Fruit fly (Drosophila melanogaster) whole organism, embryonic: Measurements from ENCODE around the gene CG7054.

Experiments
- Ada2b ChIP-seq: fragments of 200-800 bp; sonication (Bioruptor generic); IDR thresholded peaks from 2 replicates; pipeline ENCODE4 v1.3.6; 2022; ENCODE audit warnings: missing biosample characterization, missing genetic modification characterization
- Atf6 ChIP-seq: fragments of 200-800 bp; sonication (Bioruptor generic); IDR thresholded peaks from 2 replicates; pipeline ENCODE4 v1.3.6; 2022; ENCODE audit warnings: missing biosample characterization, missing genetic modification characterization
- CG10147 ChIP-seq: fragments of 200-800 bp; sonication (Bioruptor generic); optimal IDR thresholded peaks from 2 replicates; lab custom pipeline; 2019; ENCODE audit warnings: missing biosample characterization, mild to moderate bottlenecking, missing genetic modification characterization, moderate library complexity
- CG10274 ChIP-seq: fragments of 200-800 bp; sonication (Bioruptor generic); optimal IDR thresholded peaks from 3 replicates; lab custom pipeline; 2017; ENCODE audit warnings: missing biosample characterization, mild to moderate bottlenecking, missing genetic modification characterization
- CG10565 ChIP-seq: fragments of 200-800 bp; sonication (Bioruptor generic); optimal IDR thresholded peaks from 3 replicates; lab custom pipeline; 2016; ENCODE audit warnings: missing biosample characterization, mild to moderate bottlenecking, missing genetic modification characterization
- CG10654 ChIP-seq: fragments of 200-800 bp; sonication (Bioruptor generic); optimal IDR thresholded peaks from 2 replicates; lab custom pipeline; 2016; ENCODE audit warnings: missing biosample characterization, missing genetic modification characterization
- CG10959 ChIP-seq: fragments of 200-800 bp; sonication (Bioruptor generic); IDR thresholded peaks from 2 replicates; pipeline ENCODE4 v1.3.6; 2022; ENCODE audit warnings: missing biosample characterization, missing genetic modification characterization
- CG11560 ChIP-seq: fragments of 200-800 bp; sonication (Bioruptor generic); IDR thresholded peaks from 3 replicates; pipeline ENCODE4 v1.3.6; 2022; ENCODE audit warnings: missing biosample characterization, missing genetic modification characterization
- CG12155 ChIP-seq: fragments of 200-800 bp; sonication (Bioruptor generic); optimal IDR thresholded peaks from 3 replicates; lab custom pipeline; 2016; ENCODE audit warnings: missing biosample characterization, missing genetic modification characterization
- CG12769 ChIP-seq: fragments of 200-800 bp; sonication (Bioruptor generic); optimal IDR thresholded peaks from 2 replicates; lab custom pipeline; 2019; ENCODE audit warnings: missing biosample characterization, mild to moderate bottlenecking, missing genetic modification characterization, moderate library complexity
- CG1603 ChIP-seq: fragments of 200-800 bp; sonication (Bioruptor generic); optimal IDR thresholded peaks from 2 replicates; lab custom pipeline; 2019; ENCODE audit warnings: missing biosample characterization, mild to moderate bottlenecking, missing genetic modification characterization, moderate library complexity
- CG17328 ChIP-seq: fragments of 200-800 bp; sonication (Bioruptor generic); IDR thresholded peaks from 2 replicates; pipeline ENCODE4 v1.3.6; 2022; ENCODE audit warnings: missing biosample characterization, missing genetic modification characterization
- CG2120 ChIP-seq: fragments of 200-800 bp; sonication (Bioruptor generic); optimal IDR thresholded peaks from 3 replicates; lab custom pipeline; 2016; ENCODE audit warnings: missing biosample characterization, missing genetic modification characterization
- CG30431 ChIP-seq: fragments of 200-800 bp; sonication (Bioruptor generic); optimal IDR thresholded peaks from 2 replicates; lab custom pipeline; 2017; ENCODE audit warnings: missing biosample characterization, missing genetic modification characterization
- CG3838 ChIP-seq: fragments of 200-800 bp; sonication (Bioruptor generic); optimal IDR thresholded peaks from 3 replicates; lab custom pipeline; 2016; ENCODE audit warnings: missing biosample characterization, missing genetic modification characterization
- CG5245 ChIP-seq: fragments of 200-800 bp; sonication (Bioruptor generic); optimal IDR thresholded peaks from 3 replicates; lab custom pipeline; 2016; ENCODE audit warnings: missing biosample characterization, missing genetic modification characterization
- Dek ChIP-seq: fragments of 200-800 bp; sonication (Bioruptor generic); optimal IDR thresholded peaks from 3 replicates; lab custom pipeline; 2019; ENCODE audit warnings: missing biosample characterization, mild to moderate bottlenecking, missing genetic modification characterization, moderate library complexity
- E2f2 ChIP-seq: fragments of 200-800 bp; sonication (Bioruptor generic); IDR thresholded peaks from 2 replicates; pipeline ENCODE4 v1.3.6; 2022; ENCODE audit warnings: missing biosample characterization, missing genetic modification characterization
- Fer2 ChIP-seq: fragments of 200-800 bp; sonication (Bioruptor generic); optimal IDR thresholded peaks from 2 replicates; lab custom pipeline; 2018; ENCODE audit warnings: missing biosample characterization, mild to moderate bottlenecking, missing genetic modification characterization, moderate library complexity
- Hey ChIP-seq: fragments of 200-800 bp; sonication (Bioruptor generic); optimal IDR thresholded peaks from 3 replicates; lab custom pipeline; 2018; ENCODE audit warnings: missing biosample characterization, mild to moderate bottlenecking, missing genetic modification characterization
- Hr51 ChIP-seq, 2 experiments: fragments of 200-800 bp; sonication (Bioruptor generic); optimal IDR thresholded peaks; 2 replicates in 1 of 2; 3 replicates in 1 of 2; lab custom pipeline; 2016 to 2018; ENCODE audit warnings: missing biosample characterization in 2 of 2, missing genetic modification characterization in 2 of 2, mild to moderate bottlenecking in 1 of 2, moderate library complexity in 1 of 2
- MBD-R2 ChIP-seq: fragments of 200-800 bp; sonication (Bioruptor generic); IDR thresholded peaks from 2 replicates; pipeline ENCODE4 v1.3.6; 2022; ENCODE audit warnings: missing biosample characterization, missing genetic modification characterization
- Oli ChIP-seq: fragments of 200-800 bp; sonication (Bioruptor generic); optimal IDR thresholded peaks from 2 replicates; lab custom pipeline; 2018; ENCODE audit warnings: missing biosample characterization, mild to moderate bottlenecking, missing genetic modification characterization, moderate library complexity
- Optix ChIP-seq: fragments of 200-800 bp; sonication (Bioruptor generic); IDR thresholded peaks from 3 replicates; pipeline ENCODE4 v1.3.6; 2022; ENCODE audit warnings: missing biosample characterization, missing genetic modification characterization
- Sox100B ChIP-seq: fragments of 200-800 bp; sonication (Bioruptor generic); optimal IDR thresholded peaks from 3 replicates; lab custom pipeline; 2018; ENCODE audit warnings: missing biosample characterization, mild to moderate bottlenecking, missing genetic modification characterization
- abd-A ChIP-seq: fragments of 200-800 bp; sonication (Bioruptor generic); optimal IDR thresholded peaks from 3 replicates; lab custom pipeline; 2019; ENCODE audit warnings: missing biosample characterization, mild to moderate bottlenecking, missing genetic modification characterization, moderate library complexity
- al ChIP-seq: fragments of 200-800 bp; sonication (Bioruptor generic); IDR thresholded peaks from 2 replicates; pipeline ENCODE4 v1.3.6; 2022; ENCODE audit warnings: missing biosample characterization, missing genetic modification characterization
- ara ChIP-seq: fragments of 200-800 bp; sonication (Bioruptor generic); IDR thresholded peaks from 2 replicates; pipeline ENCODE4 v1.3.6; 2022; ENCODE audit warnings: missing biosample characterization, missing genetic modification characterization
- ash1 ChIP-seq: fragments of 200-800 bp; sonication (Bioruptor generic); optimal IDR thresholded peaks from 2 replicates; lab custom pipeline; 2018; ENCODE audit warnings: missing biosample characterization, mild to moderate bottlenecking, missing genetic modification characterization
- chn ChIP-seq: fragments of 200-800 bp; sonication (Bioruptor generic); optimal IDR thresholded peaks from 2 replicates; lab custom pipeline; 2016; ENCODE audit warnings: missing biosample characterization, missing genetic modification characterization
- cwo ChIP-seq: fragments of 200-800 bp; sonication (Bioruptor generic); optimal IDR thresholded peaks from 3 replicates; lab custom pipeline; 2017; ENCODE audit warnings: missing biosample characterization, missing genetic modification characterization, mild to moderate bottlenecking, moderate library complexity, missing genetic modification reagents
- fu2 ChIP-seq: fragments of 200-800 bp; sonication (Bioruptor generic); optimal IDR thresholded peaks from 2 replicates; lab custom pipeline; 2016; ENCODE audit warnings: missing biosample characterization, missing genetic modification characterization
- gcm ChIP-seq: fragments of 200-800 bp; sonication (Bioruptor generic); optimal IDR thresholded peaks from 2 replicates; lab custom pipeline; 2019; ENCODE audit warnings: missing biosample characterization, mild to moderate bottlenecking, missing genetic modification characterization, moderate library complexity
- gro ChIP-seq: fragments of 200-800 bp; sonication (Bioruptor generic); optimal IDR thresholded peaks from 2 replicates; lab custom pipeline; 2016; ENCODE audit warnings: missing biosample characterization, missing genetic modification characterization
- knrl ChIP-seq: fragments of 200-800 bp; sonication (Bioruptor generic); IDR thresholded peaks from 3 replicates; pipeline ENCODE4 v1.3.6; 2022; ENCODE audit warnings: missing biosample characterization, missing genetic modification characterization; ENCODE audit not compliant: partially characterized antibody
- lmd ChIP-seq: fragments of 200-800 bp; sonication (Bioruptor generic); IDR thresholded peaks from 2 replicates; pipeline ENCODE4 v1.3.6; 2022; ENCODE audit warnings: missing biosample characterization, missing genetic modification characterization
- luna ChIP-seq: fragments of 200-800 bp; sonication (Bioruptor generic); optimal IDR thresholded peaks from 2 replicates; lab custom pipeline; 2016; ENCODE audit warnings: missing biosample characterization, missing genetic modification characterization
- mam ChIP-seq: fragments of 200-800 bp; sonication (Bioruptor generic); optimal IDR thresholded peaks from 3 replicates; lab custom pipeline; 2016; ENCODE audit warnings: missing biosample characterization, missing genetic modification characterization
- pros ChIP-seq: fragments of 200-800 bp; sonication (Bioruptor generic); optimal IDR thresholded peaks from 3 replicates; lab custom pipeline; 2019; ENCODE audit warnings: missing biosample characterization, mild to moderate bottlenecking, missing genetic modification characterization, moderate library complexity
- ranshi ChIP-seq: fragments of 200-800 bp; sonication (Bioruptor generic); IDR thresholded peaks from 2 replicates; pipeline ENCODE4 v1.3.6; 2022; ENCODE audit warnings: missing biosample characterization, missing genetic modification characterization
- sob ChIP-seq: fragments of 200-800 bp; sonication (Bioruptor generic); IDR thresholded peaks from 2 replicates; pipeline ENCODE4 v1.3.6; 2022; ENCODE audit warnings: missing biosample characterization, missing genetic modification characterization
- toy ChIP-seq: fragments of 200-800 bp; sonication (Bioruptor generic); IDR thresholded peaks from 2 replicates; pipeline ENCODE4 v1.3.6; 2022; ENCODE audit warnings: missing biosample characterization, missing genetic modification characterization
- zfh1 ChIP-seq: fragments of 200-800 bp; sonication (Bioruptor generic); IDR thresholded peaks from 3 replicates; pipeline ENCODE4 v1.3.6; 2022; ENCODE audit warnings: missing biosample characterization, missing genetic modification characterization

Gene CG7054

DNA sequence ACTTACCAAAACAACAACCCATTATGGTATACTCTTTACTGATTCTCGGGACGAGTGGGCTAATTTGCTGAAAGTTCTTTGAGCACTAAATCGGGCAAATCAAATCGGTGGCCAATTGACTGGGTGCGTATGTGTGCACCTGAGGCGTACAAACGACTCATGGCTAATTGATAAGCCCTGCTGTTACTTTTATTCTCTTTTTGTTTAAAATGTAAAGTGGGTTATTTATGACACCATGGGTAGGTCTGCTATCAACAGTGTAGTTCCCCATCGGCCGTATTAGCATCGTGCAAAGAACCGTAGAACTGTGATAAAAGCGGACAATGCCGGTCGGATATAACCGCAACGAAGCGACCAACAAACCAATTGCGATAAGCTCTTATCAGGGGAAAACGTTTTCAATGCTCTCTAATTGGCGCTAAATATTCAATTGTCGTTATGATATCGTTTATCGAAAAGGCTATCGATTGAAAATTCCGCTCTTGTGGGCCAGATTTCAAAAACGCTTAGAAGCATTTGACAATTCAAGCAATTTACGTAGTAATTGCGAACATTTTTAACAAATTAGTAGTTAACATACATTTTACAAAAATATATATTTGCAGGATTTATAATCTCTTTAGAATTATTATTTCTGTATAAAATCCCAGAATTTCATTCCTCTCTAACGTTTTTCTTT is 17.5 kb upstream of the CG7054 start, which contains the start of gene CG34288 (continued):
- TF ChIP-seq abd-A (no peak), Hr51 (GFP tag; optimal IDR thresholded peaks at IDR 0.05; lab: Kevin White, UChicago) (peak in 1 of 2 experiments; percentile 47), CG10959 (peak; percentile 33; the same call in 1 of the 2 replicates), Atf6 (GFP tag; lab: Robert Waterston, UW) (peak; percentile 68; the same call in 1 of the 2 replicates), MBD-R2 (peak; percentile 13; the same call in 1 of the 2 replicates), Optix (GFP tag; lab: Robert Waterston, UW) (0 out of 3 replicates have a peak, but pooled peaks have one; percentile 29), fu2 (GFP tag; lab: Kevin White, UChicago) (no peak), Sox100B (GFP tag; lab: Kevin White, UChicago) (no peak), gcm (GFP tag; lab: Kevin White, UChicago) (no peak), CG5245 (GFP tag; lab: Kevin White, UChicago) (no peak), Ada2b (GFP tag; lab: Robert Waterston, UW) (0 out of 2 replicates have a peak, but pooled peaks have one; percentile 4), Oli (peak; percentile 2), E2f2 (GFP tag; lab: Robert Waterston, UW) (peak; percentile 85), CG10274 (peak; percentile 99), Hey (tag; lab: Kevin White, UChicago) (peak; percentile 11), CG30431 (GFP tag; lab: Kevin White, UChicago) (no peak), zfh1 (peak; percentile 34; the same call in 2 of the 3 replicates), mam (GFP tag; lab: Kevin White, UChicago) (peak; percentile 34), CG1603 (tag; lab: Kevin White, UChicago) (peak; percentile 53), CG10654 (GFP tag; lab: Kevin White, UChicago) (no peak), CG10147 (GFP tag; lab: Kevin White, UChicago) (no peak), ara (GFP tag; lab: Robert Waterston, UW) (0 out of 2 replicates have a peak, but pooled peaks have one; percentile 19), luna (GFP tag; lab: Kevin White, UChicago) (no peak), CG17328 (GFP tag; lab: Robert Waterston, UW) (peak; percentile 42; the same call in 1 of the 2 replicates), chn (GFP tag; lab: Kevin White, UChicago) (no peak), ranshi (GFP tag; lab: Robert Waterston, UW) (peak; percentile 53; the same call in 1 of the 2 replicates), Dek (no peak), ash1 (no peak), CG12769 (tag; lab: Kevin White, UChicago) (peak; percentile 81), Fer2 (no peak), al (GFP tag; lab: Robert Waterston, UW) (peak; percentile 44; the same call in 1 of the 2 replicates), pros (GFP tag; lab: Kevin White, UChicago) (no peak), CG12155 (GFP tag; lab: Kevin White, UChicago) (peak; percentile 2), cwo (GFP tag; lab: Kevin White, UChicago) (peak; percentile 70), CG3838 (GFP tag; lab: Kevin White, UChicago) (no peak), knrl (GFP tag; lab: Robert Waterston, UW) (no peak), toy (GFP tag; lab: Robert Waterston, UW) (0 out of 2 replicates have a peak, but pooled peaks have one; percentile 5), CG10565 (GFP tag; lab: Kevin White, UChicago) (no peak), lmd (peak; percentile 26; the same call in 1 of the 2 replicates), sob (GFP tag; lab: Robert Waterston, UW) (peak; percentile 73), CG11560 (tag; lab: Robert Waterston, UW) (no peak), CG2120 (GFP tag; lab: Kevin White, UChicago) (peak; percentile 73), gro (peak; percentile 76)
